Fruit fly (Drosophila melanogaster) Kc167 (cell line): ENCODE measurements around the gene CheB93a.

ENCODE experiments used
- Myc ChIP-seq: fragments of >200 bp; optimal IDR thresholded peaks from 2 replicates; lab custom pipeline; 2017; ENCODE audit warnings: missing external identifiers
- h ChIP-seq: fragments of >200 bp; optimal IDR thresholded peaks from 3 replicates; lab custom pipeline; 2018; ENCODE audit warnings: missing external identifiers

DNA sequence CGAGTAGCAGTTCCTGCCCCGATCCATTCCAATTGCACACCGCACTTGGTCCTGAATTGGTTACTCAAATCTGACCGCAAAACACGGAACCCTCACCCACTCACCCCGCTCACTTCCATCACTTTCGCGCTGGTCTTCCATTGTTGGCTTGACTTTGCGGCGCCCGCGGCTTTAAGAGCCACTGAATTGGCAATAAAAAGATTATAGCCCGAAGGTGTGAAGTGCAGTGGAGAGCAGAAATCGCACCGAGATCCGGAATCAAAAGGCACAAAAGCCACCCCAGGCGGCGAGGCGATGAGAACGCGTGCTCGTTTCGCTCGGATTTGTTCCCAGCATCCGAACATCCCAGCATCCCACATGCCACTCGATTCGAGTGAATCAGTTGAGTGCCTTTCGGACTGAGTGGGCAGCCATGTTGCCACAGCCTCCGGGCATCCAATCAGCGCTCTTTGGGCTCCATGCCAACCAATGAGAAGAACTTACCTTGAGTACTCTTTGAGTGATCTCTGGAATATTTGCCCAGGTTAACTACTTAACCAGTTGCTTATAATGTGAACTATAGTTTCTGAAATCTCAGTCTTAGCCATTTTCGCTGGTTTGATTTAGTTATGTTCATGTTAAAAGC is 19.8 kb upstream of the CheB93a start:
- no peak for TF ChIP-seq h (lab: Kevin White, UChicago)
- no peak for TF ChIP-seq Myc (lab: Kevin White, UChicago)
